Fruit fly (Drosophila melanogaster) whole organism, embryonic: ENCODE measurements around the gene RpL13.

Experiments used
- Abd-B ChIP-seq: fragments of 200-800 bp; sonication (Bioruptor generic); optimal IDR thresholded peaks from 2 replicates; lab custom pipeline; 2018; ENCODE audit warnings: missing biosample characterization, mild to moderate bottlenecking, missing genetic modification characterization, moderate library complexity
- Atf6 ChIP-seq: fragments of 200-800 bp; sonication (Bioruptor generic); IDR thresholded peaks from 2 replicates; pipeline ENCODE4 v1.3.6; 2022; ENCODE audit warnings: missing biosample characterization, missing genetic modification characterization
- CG10321 ChIP-seq: fragments of 200-800 bp; sonication (Bioruptor generic); IDR thresholded peaks from 2 replicates; pipeline ENCODE4 v1.3.6; 2022; ENCODE audit warnings: missing biosample characterization, missing genetic modification characterization
- CG10959 ChIP-seq: fragments of 200-800 bp; sonication (Bioruptor generic); IDR thresholded peaks from 2 replicates; pipeline ENCODE4 v1.3.6; 2022; ENCODE audit warnings: missing biosample characterization, missing genetic modification characterization
- CG12744 ChIP-seq: fragments of 200-800 bp; sonication (Bioruptor generic); optimal IDR thresholded peaks from 2 replicates; lab custom pipeline; 2016; ENCODE audit warnings: missing biosample characterization, missing genetic modification characterization
- CG12942 ChIP-seq: fragments of 200-800 bp; sonication (Bioruptor generic); optimal IDR thresholded peaks from 3 replicates; lab custom pipeline; 2016; ENCODE audit warnings: missing biosample characterization, missing genetic modification characterization
- CG13424 ChIP-seq: fragments of 200-800 bp; sonication (Bioruptor generic); optimal IDR thresholded peaks from 2 replicates; lab custom pipeline; 2019; ENCODE audit warnings: missing biosample characterization, mild to moderate bottlenecking, missing genetic modification characterization, moderate library complexity
- CG14050 ChIP-seq: fragments of 200-800 bp; sonication (Bioruptor generic); IDR thresholded peaks from 3 replicates; pipeline ENCODE4 v1.3.6; 2022; ENCODE audit warnings: missing biosample characterization, missing genetic modification characterization
- CG16813 ChIP-seq: fragments of 200-800 bp; sonication (Bioruptor generic); IDR thresholded peaks from 3 replicates; pipeline ENCODE4 v1.3.6; 2022; ENCODE audit warnings: missing biosample characterization, missing genetic modification characterization; ENCODE audit not compliant: partially characterized antibody
- CG17612 ChIP-seq: fragments of 200-800 bp; sonication (Bioruptor generic); IDR thresholded peaks from 2 replicates; pipeline ENCODE4 v1.3.6; 2022; ENCODE audit warnings: missing biosample characterization, missing genetic modification characterization
- CG18619 ChIP-seq: fragments of 200-800 bp; sonication (Bioruptor generic); optimal IDR thresholded peaks from 3 replicates; lab custom pipeline; 2017; ENCODE audit warnings: missing biosample characterization, mild to moderate bottlenecking, missing genetic modification characterization
- CG18764 ChIP-seq: fragments of 200-800 bp; sonication (Bioruptor generic); optimal IDR thresholded peaks from 3 replicates; lab custom pipeline; 2016; ENCODE audit warnings: missing biosample characterization, missing genetic modification characterization
- CG2129 ChIP-seq: fragments of 200-800 bp; sonication (Bioruptor generic); IDR thresholded peaks from 2 replicates; pipeline ENCODE4 v1.3.6; 2022; ENCODE audit warnings: missing biosample characterization, missing genetic modification characterization; ENCODE audit not compliant: partially characterized antibody
- CG30431 ChIP-seq: fragments of 200-800 bp; sonication (Bioruptor generic); optimal IDR thresholded peaks from 2 replicates; lab custom pipeline; 2017; ENCODE audit warnings: missing biosample characterization, missing genetic modification characterization
- CG32772 ChIP-seq: fragments of 200-800 bp; sonication (Bioruptor generic); IDR thresholded peaks from 2 replicates; pipeline ENCODE4 v1.3.6; 2022; ENCODE audit warnings: missing biosample characterization, missing genetic modification characterization
- CG3847 ChIP-seq: fragments of 200-800 bp; sonication (Bioruptor generic); IDR thresholded peaks from 2 replicates; pipeline ENCODE4 v1.3.6; 2022; ENCODE audit warnings: missing biosample characterization, missing genetic modification characterization
- CG4328 ChIP-seq: fragments of 200-800 bp; sonication (Bioruptor generic); optimal IDR thresholded peaks from 3 replicates; lab custom pipeline; 2017; ENCODE audit warnings: missing biosample characterization, missing genetic modification reagents, missing genetic modification characterization
- CG4730 ChIP-seq: fragments of 200-800 bp; sonication (Bioruptor generic); IDR thresholded peaks from 2 replicates; pipeline ENCODE4 v1.3.6; 2022; ENCODE audit warnings: missing biosample characterization, missing genetic modification characterization
- CG7556 ChIP-seq: fragments of 200-800 bp; sonication (Bioruptor generic); optimal IDR thresholded peaks from 2 replicates; lab custom pipeline; 2017; ENCODE audit warnings: missing biosample characterization, mild to moderate bottlenecking, missing genetic modification characterization
- CG8388 ChIP-seq: fragments of 200-800 bp; sonication (Bioruptor generic); optimal IDR thresholded peaks from 2 replicates; lab custom pipeline; 2019; ENCODE audit warnings: missing biosample characterization, mild to moderate bottlenecking, missing genetic modification characterization, moderate library complexity
- CG8478 ChIP-seq: fragments of >200 bp; optimal IDR thresholded peaks from 2 replicates; lab custom pipeline; 2018
- CG9215 ChIP-seq: fragments of 200-800 bp; sonication (Bioruptor generic); IDR thresholded peaks from 2 replicates; pipeline ENCODE4 v1.3.6; 2022; ENCODE audit warnings: missing biosample characterization, missing genetic modification characterization
- Dip3 ChIP-seq: fragments of 200-800 bp; sonication (Bioruptor generic); optimal IDR thresholded peaks from 3 replicates; lab custom pipeline; 2016; ENCODE audit warnings: missing biosample characterization, missing genetic modification characterization
- Doc3 ChIP-seq: fragments of 200-800 bp; sonication (Bioruptor generic); IDR thresholded peaks from 3 replicates; pipeline ENCODE4 v1.3.6; 2022; ENCODE audit warnings: missing biosample characterization, missing genetic modification characterization; ENCODE audit not compliant: partially characterized antibody
- E2f1 ChIP-seq: fragments of 200-800 bp; sonication (Bioruptor generic); IDR thresholded peaks from 2 replicates; pipeline ENCODE4 v1.3.6; 2022; ENCODE audit warnings: missing biosample characterization, missing genetic modification characterization
- Ets65A ChIP-seq: fragments of 200-800 bp; sonication (Bioruptor generic); peaks from one replicate; lab custom pipeline; 2016; ENCODE audit warnings: missing biosample characterization, missing genetic modification characterization
- Gug ChIP-seq: fragments of 200-800 bp; sonication (Bioruptor generic); IDR thresholded peaks from 4 replicates; pipeline ENCODE4 v1.3.6; 2022; ENCODE audit warnings: missing biosample characterization, missing genetic modification characterization
- HmgD ChIP-seq: fragments of 200-800 bp; sonication (Bioruptor generic); optimal IDR thresholded peaks from 3 replicates; lab custom pipeline; 2016; ENCODE audit warnings: missing biosample characterization, missing genetic modification characterization
- Hr39 ChIP-seq: fragments of >200 bp; optimal IDR thresholded peaks from 2 replicates; lab custom pipeline; 2017
- MTF-1 ChIP-seq: fragments of 200-800 bp; sonication (Bioruptor generic); optimal IDR thresholded peaks from 2 replicates; lab custom pipeline; 2018; ENCODE audit warnings: missing biosample characterization, mild to moderate bottlenecking, missing genetic modification characterization, borderline replicate concordance
- Max ChIP-seq: fragments of 200-800 bp; sonication (Bioruptor generic); optimal IDR thresholded peaks from 2 replicates; lab custom pipeline; 2016; ENCODE audit warnings: missing biosample characterization, mild to moderate bottlenecking, missing genetic modification characterization
- Meics ChIP-seq: fragments of 200-800 bp; sonication (Bioruptor generic); optimal IDR thresholded peaks from 2 replicates; lab custom pipeline; 2017; ENCODE audit warnings: missing biosample characterization, mild to moderate bottlenecking, missing genetic modification characterization
- Nf-YA ChIP-seq: fragments of 200-800 bp; sonication (Bioruptor generic); IDR thresholded peaks from 2 replicates; pipeline ENCODE4 v1.3.6; 2022; ENCODE audit warnings: missing biosample characterization, missing genetic modification characterization
- Sin3A ChIP-seq: fragments of >200 bp; optimal IDR thresholded peaks from 2 replicates; lab custom pipeline; 2018
- Sox102F ChIP-seq: fragments of 200-800 bp; sonication (Bioruptor generic); optimal IDR thresholded peaks from 2 replicates; lab custom pipeline; 2018; ENCODE audit warnings: missing biosample characterization, mild to moderate bottlenecking, missing genetic modification characterization, moderate library complexity
- abd-A ChIP-seq: fragments of 200-800 bp; sonication (Bioruptor generic); optimal IDR thresholded peaks from 3 replicates; lab custom pipeline; 2019; ENCODE audit warnings: missing biosample characterization, mild to moderate bottlenecking, missing genetic modification characterization, moderate library complexity
- bowl ChIP-seq: fragments of 200-800 bp; sonication (Bioruptor generic); IDR thresholded peaks from 2 replicates; pipeline ENCODE4 v1.3.6; 2022; ENCODE audit warnings: missing biosample characterization, missing genetic modification characterization
- br ChIP-seq: fragments of >200 bp; optimal IDR thresholded peaks from 2 replicates; lab custom pipeline; 2017
- chinmo ChIP-seq: fragments of 200-800 bp; sonication (Bioruptor generic); IDR thresholded peaks from 4 replicates; pipeline ENCODE4 v1.3.6; 2022; ENCODE audit warnings: missing biosample characterization, missing genetic modification characterization; ENCODE audit not compliant: partially characterized antibody
- en ChIP-seq: fragments of 200-800 bp; sonication (Bioruptor generic); optimal IDR thresholded peaks from 2 replicates; lab custom pipeline; 2016; ENCODE audit warnings: missing biosample characterization, missing genetic modification characterization
- esg ChIP-seq: fragments of 200-800 bp; sonication (Bioruptor generic); conservative IDR thresholded peaks from 2 replicates; pipeline ENCODE4 v1.3.6; 2022; ENCODE audit warnings: missing biosample characterization, missing genetic modification characterization
- ewg ChIP-seq: fragments of 200-800 bp; sonication (Bioruptor generic); optimal IDR thresholded peaks from 3 replicates; lab custom pipeline; 2017; ENCODE audit warnings: mild to moderate bottlenecking, missing biosample characterization, missing genetic modification reagents, missing genetic modification characterization
- fd3F ChIP-seq: fragments of 200-800 bp; sonication (Bioruptor generic); optimal IDR thresholded peaks from 2 replicates; lab custom pipeline; 2018; ENCODE audit warnings: missing biosample characterization, mild to moderate bottlenecking, missing genetic modification characterization, moderate library complexity
- gcm ChIP-seq: fragments of 200-800 bp; sonication (Bioruptor generic); optimal IDR thresholded peaks from 2 replicates; lab custom pipeline; 2019; ENCODE audit warnings: missing biosample characterization, mild to moderate bottlenecking, missing genetic modification characterization, moderate library complexity
- grau ChIP-seq: fragments of 200-800 bp; optimal IDR thresholded peaks from 3 replicates; lab custom pipeline; 2019; ENCODE audit warnings: missing biosample characterization, mild to moderate bottlenecking, missing genetic modification characterization, moderate library complexity
- insv ChIP-seq, 2 experiments: fragments of 200-800 bp; sonication (Bioruptor generic); optimal IDR thresholded peaks; 3 replicates each; lab custom pipeline; 2016 to 2018; ENCODE audit warnings: missing biosample characterization in 2 of 2, missing genetic modification characterization in 2 of 2
- maf-S ChIP-seq: fragments of 200-800 bp; sonication (Bioruptor generic); optimal IDR thresholded peaks from 2 replicates; lab custom pipeline; 2016; ENCODE audit warnings: missing biosample characterization, missing genetic modification characterization
- phol ChIP-seq: fragments of 200-800 bp; sonication (Bioruptor generic); optimal IDR thresholded peaks from 3 replicates; lab custom pipeline; 2018; ENCODE audit warnings: missing biosample characterization, mild to moderate bottlenecking, missing genetic modification characterization, moderate library complexity
- sim ChIP-seq: fragments of 200-800 bp; sonication (Bioruptor generic); IDR thresholded peaks from 2 replicates; pipeline ENCODE4 v1.3.6; 2022; ENCODE audit warnings: missing biosample characterization, missing genetic modification characterization
- sima ChIP-seq: fragments of 200-800 bp; sonication (Bioruptor generic); optimal IDR thresholded peaks from 2 replicates; lab custom pipeline; 2016; ENCODE audit warnings: missing biosample characterization, missing genetic modification characterization
- stwl ChIP-seq: fragments of 200-800 bp; sonication (Bioruptor generic); optimal IDR thresholded peaks from 3 replicates; lab custom pipeline; 2018; ENCODE audit warnings: missing biosample characterization, mild to moderate bottlenecking, missing genetic modification characterization, moderate library complexity

Gene RpL13

DNA sequence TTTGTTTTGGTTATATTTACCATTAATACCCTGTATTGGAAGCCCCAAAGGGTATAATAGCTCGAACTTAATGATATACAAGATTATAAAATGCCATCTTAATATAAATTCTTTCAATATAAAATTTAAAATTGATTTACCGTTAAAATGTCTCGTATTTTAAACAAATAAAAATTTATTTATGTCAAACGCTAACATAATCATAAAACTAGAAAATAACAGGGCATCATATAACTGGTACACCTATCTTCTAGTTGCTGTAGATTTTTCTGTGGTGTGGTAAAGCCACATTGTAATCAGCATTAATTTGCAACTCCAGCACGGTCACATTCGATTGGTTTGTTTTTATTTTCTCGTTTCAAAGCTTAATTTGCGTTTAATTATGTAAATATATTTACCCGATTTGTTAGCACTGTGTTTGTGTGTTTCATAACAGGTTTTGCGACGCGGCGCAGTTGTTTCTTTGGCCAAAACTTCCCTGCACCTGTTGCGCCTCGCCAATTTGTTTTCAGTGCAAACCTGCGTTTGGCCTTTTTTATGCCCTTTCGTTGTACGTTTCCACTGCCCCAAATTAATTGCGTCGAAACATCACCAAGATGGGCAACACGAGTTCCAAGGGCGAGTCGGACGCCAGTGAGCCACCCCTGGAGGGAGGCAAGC is 10.0 kb upstream of the RpL13 start, which contains the start of the genes CG4658 and CG5846 (continued):
- peak; percentile 92 for TF ChIP-seq fd3F (GFP tag; lab: Kevin White, UChicago)
- peak; percentile 90 for TF ChIP-seq Max (GFP tag; lab: Kevin White, UChicago)
- peak; percentile 97 for TF ChIP-seq CG32772
- TF ChIP-seq sim (GFP tag; lab: Robert Waterston, UW) = peak; percentile 93
- TF ChIP-seq CG9215 (GFP tag; lab: Robert Waterston, UW) = peak; percentile 90
- TF ChIP-seq Dip3 = peak; percentile 78
- peak; percentile 81 for TF ChIP-seq Gug (GFP tag; lab: Robert Waterston, UW)
- TF ChIP-seq CG12942 (GFP tag; lab: Kevin White, UChicago) = peak; percentile 94
- peak; percentile 96 for TF ChIP-seq CG8388 (GFP tag; lab: Kevin White, UChicago)
- peak; percentile 87 for TF ChIP-seq CG18619
- TF ChIP-seq chinmo (GFP tag; lab: Robert Waterston, UW) = 0 out of 4 replicates have a peak, but pooled peaks have one; percentile 46
- peak; percentile 94 for TF ChIP-seq CG13424 (tag; lab: Kevin White, UChicago)
- peak; percentile 73 for TF ChIP-seq CG30431
- peak; percentile 76 for TF ChIP-seq ewg
- TF ChIP-seq MTF-1 (GFP tag; lab: Kevin White, UChicago) = peak; percentile 77
- TF ChIP-seq Meics (GFP tag; lab: Kevin White, UChicago) = peak; percentile 92
- TF ChIP-seq CG8478 = no peak
- no peak for TF ChIP-seq br (lab: Kevin White, UChicago)
- peak; percentile 78 for TF ChIP-seq CG17612 (GFP tag; lab: Robert Waterston, UW)
- TF ChIP-seq bowl (GFP tag; lab: Robert Waterston, UW) = peak; percentile 81
- TF ChIP-seq E2f1 (GFP tag; lab: Robert Waterston, UW) = peak; percentile 96
- peak; percentile 89; the same call in 1 of the 2 replicates for TF ChIP-seq CG10959
- TF ChIP-seq CG18764 (GFP tag; lab: Kevin White, UChicago) = peak; percentile 93
- no peak for TF ChIP-seq sima
- TF ChIP-seq CG2129 (GFP tag; lab: Robert Waterston, UW) = no peak
- TF ChIP-seq CG7556 (GFP tag; lab: Kevin White, UChicago) = peak; percentile 92
- peak; percentile 96 for TF ChIP-seq Abd-B (GFP tag; lab: Kevin White, UChicago)
- TF ChIP-seq CG14050 (GFP tag; lab: Robert Waterston, UW) = peak; percentile 90
- peak; percentile 75 for TF ChIP-seq CG12744 (GFP tag; lab: Kevin White, UChicago)
- TF ChIP-seq CG4328 (GFP tag; lab: Kevin White, UChicago) = peak; percentile 68
- peak; percentile 89 for TF ChIP-seq Ets65A (GFP tag; lab: Kevin White, UChicago)
- TF ChIP-seq esg (GFP tag; lab: Robert Waterston, UW) = peak; percentile 93
- peak; percentile 96 for TF ChIP-seq phol (tag; lab: Kevin White, UChicago)
- peak; percentile 98 for TF ChIP-seq Sox102F (GFP tag; lab: Kevin White, UChicago)
- TF ChIP-seq Sin3A (lab: Kevin White, UChicago) = peak; percentile 18
- peak in 1 of 2 experiments; percentile 39 for TF ChIP-seq insv (GFP tag; optimal IDR thresholded peaks at IDR 0.05; lab: Kevin White, UChicago)
- TF ChIP-seq abd-A (tag; lab: Kevin White, UChicago) = no peak
- TF ChIP-seq Atf6 = peak; percentile 95
- TF ChIP-seq Doc3 (GFP tag; lab: Robert Waterston, UW) = no peak
- TF ChIP-seq CG16813 (GFP tag; lab: Robert Waterston, UW) = no peak
- TF ChIP-seq maf-S (GFP tag; lab: Kevin White, UChicago) = peak; percentile 62
- peak; percentile 13 for TF ChIP-seq en
- peak; percentile 23 for TF ChIP-seq HmgD
- no peak for TF ChIP-seq Hr39 (lab: Kevin White, UChicago)
- peak; percentile 88 for TF ChIP-seq Nf-YA (GFP tag; lab: Robert Waterston, UW)
- TF ChIP-seq CG10321 (GFP tag; lab: Robert Waterston, UW) = peak; percentile 62; the same call in 1 of the 2 replicates
- peak; percentile 85 for TF ChIP-seq CG3847 (GFP tag; lab: Robert Waterston, UW)
- peak; percentile 64 for TF ChIP-seq stwl (tag; lab: Kevin White, UChicago)
- peak; percentile 92 for TF ChIP-seq CG4730 (GFP tag; lab: Robert Waterston, UW)
- peak; percentile 96 for TF ChIP-seq gcm
- peak; percentile 94 for TF ChIP-seq grau (tag; lab: Kevin White, UChicago)
